Fruit fly (Drosophila melanogaster): ENCODE results near the gene Lsp1beta.

Gene Lsp1beta

dm6 chr2L:857897-858517 lies 40.3 kb upstream of the Lsp1beta start (continued):
- TF ChIP-seq psq (GFP tag; optimal IDR thresholded peaks at IDR 0.05) (no peak), Optix (GFP tag; IDR thresholded peaks at IDR 0.05) (peak; percentile 53; the same call in 2 of the 3 replicates), CG10209 (GFP tag; optimal IDR thresholded peaks at IDR 0.05) (peak; percentile 47), Mad (GFP tag; optimal IDR thresholded peaks at IDR 0.05) (no peak), Six4 (GFP tag; optimal IDR thresholded peaks at IDR 0.05) (peak; percentile 55), bab2 (GFP tag; optimal IDR thresholded peaks at IDR 0.05) (peak; percentile 30), stc (GFP tag; IDR thresholded peaks at IDR 0.05) (peak; percentile 52), Hr3 (GFP tag; optimal IDR thresholded peaks at IDR 0.05) (peak; percentile 42), CG14014 (GFP tag; IDR thresholded peaks at IDR 0.05) (peak; percentile 41; the same call in 1 of the 2 replicates), tup (GFP tag; optimal IDR thresholded peaks at IDR 0.05) (peak; percentile 24), Meics (GFP tag; optimal IDR thresholded peaks at IDR 0.05) (peak; percentile 29), da (GFP tag; optimal IDR thresholded peaks at IDR 0.05) (no peak), CG17802 (tag; optimal IDR thresholded peaks at IDR 0.05) (no peak), CG4730 (GFP tag; IDR thresholded peaks at IDR 0.05) (peak; percentile 53; the same call in 1 of the 2 replicates), CG2678 (tag; optimal IDR thresholded peaks at IDR 0.05) (peak; percentile 55), crc (GFP tag; optimal IDR thresholded peaks at IDR 0.05) (peak; percentile 38), CG4854 (GFP tag; optimal IDR thresholded peaks at IDR 0.05) (no peak), HmgZ (tag; optimal IDR thresholded peaks at IDR 0.05) (peak; percentile 24), pzg (GFP tag; optimal IDR thresholded peaks at IDR 0.05) (no peak), Lim3 (GFP tag; IDR thresholded peaks at IDR 0.05) (no peak; the same call in 1 of the 2 replicates), GATAe (GFP tag; conservative IDR thresholded peaks at IDR 0.05) (no peak; the same call in 1 of the 2 replicates), inv (GFP tag; IDR thresholded peaks at IDR 0.05; ENCODE audit: partially characterized antibody) (no peak), CG2116 (GFP tag; optimal IDR thresholded peaks at IDR 0.05) (peak; percentile 7), disco-r (GFP tag; optimal IDR thresholded peaks at IDR 0.05) (peak; percentile 57), CG9215 (GFP tag; IDR thresholded peaks at IDR 0.05) (no peak), CG14710 (tag; optimal IDR thresholded peaks at IDR 0.05) (peak; percentile 10), nerfin-1 (tag; optimal IDR thresholded peaks at IDR 0.05) (peak; percentile 16), Blimp-1 (GFP tag; optimal IDR thresholded peaks at IDR 0.05) (peak; percentile 55), Deaf1 (tag; optimal IDR thresholded peaks at IDR 0.05) (peak; percentile 62), HHEX (GFP tag; optimal IDR thresholded peaks at IDR 0.05) (peak; percentile 30), Ets65A (GFP tag) (peak; percentile 46), D (optimal IDR thresholded peaks at IDR 0.05) (no peak), D (GFP tag; optimal IDR thresholded peaks at IDR 0.05) (peak; percentile 41), Rfx (GFP tag; IDR thresholded peaks at IDR 0.05) (peak; percentile 51), row (GFP tag; IDR thresholded peaks at IDR 0.05) (peak; percentile 86), CG6791 (GFP tag; IDR thresholded peaks at IDR 0.05; ENCODE audit: partially characterized antibody) (no peak), CG7271 (tag; optimal IDR thresholded peaks at IDR 0.05) (no peak), CG17186 (GFP tag; optimal IDR thresholded peaks at IDR 0.05) (no peak), CG17612 (GFP tag; IDR thresholded peaks at IDR 0.05) (no peak), CG2199 (GFP tag; IDR thresholded peaks at IDR 0.05) (no peak), H15 (GFP tag; IDR thresholded peaks at IDR 0.05) (peak; percentile 64; the same call in 2 of the 3 replicates), lmd (GFP tag; IDR thresholded peaks at IDR 0.05) (peak; percentile 44), CG8089 (GFP tag; optimal IDR thresholded peaks at IDR 0.05) (no peak), Asciz (GFP tag; optimal IDR thresholded peaks at IDR 0.05) (peak; percentile 45), CG17361 (GFP tag; IDR thresholded peaks at IDR 0.05) (peak; percentile 31; the same call in 1 of the 3 replicates), Ssrp (tag; optimal IDR thresholded peaks at IDR 0.05) (peak; percentile 37), Scr (GFP tag; IDR thresholded peaks at IDR 0.05; ENCODE audit: partially characterized antibody) (no peak), CG42726 (GFP tag; IDR thresholded peaks at IDR 0.05; ENCODE audit: partially characterized antibody) (no peak), en (GFP tag; optimal IDR thresholded peaks at IDR 0.05) (peak; percentile 48), vfl (GFP tag; optimal IDR thresholded peaks at IDR 0.05) (peak; percentile 1)

All from whole organism, embryonic.